Fruit fly (Drosophila melanogaster): ENCODE measurements around the gene Tap42.

Gene Tap42

dm6 chr2L:13394903-13395302 lies 27.5 kb downstream of the Tap42 start, which contains the start of gene RpL24 (continued):
- TF ChIP-seq Dll (GFP tag; IDR thresholded peaks at IDR 0.05; ENCODE audit: partially characterized antibody): no peak
- no peak for TF ChIP-seq chinmo (GFP tag; IDR thresholded peaks at IDR 0.05; ENCODE audit: partially characterized antibody)
- peak; percentile 90 for TF ChIP-seq HmgZ (tag; optimal IDR thresholded peaks at IDR 0.05)
- TF ChIP-seq Nf-YC (tag; optimal IDR thresholded peaks at IDR 0.05): peak; percentile 78
- peak; percentile 86 for TF ChIP-seq nmo (GFP tag; optimal IDR thresholded peaks at IDR 0.05)
- no peak for TF ChIP-seq CG4404 (GFP tag; IDR thresholded peaks at IDR 0.05)
- peak; percentile 50; the same call in 1 of the 2 replicates for TF ChIP-seq CG32767 (GFP tag; IDR thresholded peaks at IDR 0.05)
- TF ChIP-seq CG1024 (GFP tag; IDR thresholded peaks at IDR 0.05): peak; percentile 77
- peak; percentile 93 for TF ChIP-seq Side (GFP tag; optimal IDR thresholded peaks at IDR 0.05)
- TF ChIP-seq CG3847 (GFP tag; IDR thresholded peaks at IDR 0.05): peak; percentile 87
- peak; percentile 83 for TF ChIP-seq psq (GFP tag; optimal IDR thresholded peaks at IDR 0.05)
- TF ChIP-seq CG18619 (GFP tag; optimal IDR thresholded peaks at IDR 0.05): peak; percentile 95
- TF ChIP-seq CG18476 (GFP tag; optimal IDR thresholded peaks at IDR 0.05): peak; percentile 63
- TF ChIP-seq Oaz (GFP tag; IDR thresholded peaks at IDR 0.05): peak; percentile 58
- TF ChIP-seq CG3065 (GFP tag; optimal IDR thresholded peaks at IDR 0.05): peak; percentile 78
- peak; percentile 96 for TF ChIP-seq gce (GFP tag; IDR thresholded peaks at IDR 0.05)
- peak; percentile 57 for TF ChIP-seq Hmx (GFP tag; optimal IDR thresholded peaks at IDR 0.05)
- TF ChIP-seq her (GFP tag; optimal IDR thresholded peaks at IDR 0.05): peak; percentile 93
- TF ChIP-seq CG7556 (GFP tag; optimal IDR thresholded peaks at IDR 0.05): peak; percentile 71
- TF ChIP-seq br (optimal IDR thresholded peaks at IDR 0.05): no peak
- peak; percentile 69 for TF ChIP-seq CG4820 (GFP tag; optimal IDR thresholded peaks at IDR 0.05)
- TF ChIP-seq YL-1 (GFP tag; optimal IDR thresholded peaks at IDR 0.05): peak; percentile 99
- peak; percentile 42; the same call in 1 of the 2 replicates for TF ChIP-seq danr (GFP tag; IDR thresholded peaks at IDR 0.05)
- TF ChIP-seq CG32532 (GFP tag; IDR thresholded peaks at IDR 0.05): peak; percentile 94
- TF ChIP-seq crol (GFP tag; IDR thresholded peaks at IDR 0.05): peak; percentile 50
- no peak for TF ChIP-seq fru (optimal IDR thresholded peaks at IDR 0.05)
- peak; percentile 70 for TF ChIP-seq CG10565 (GFP tag; optimal IDR thresholded peaks at IDR 0.05)
- peak; percentile 67 for TF ChIP-seq Sry-β (GFP tag; optimal IDR thresholded peaks at IDR 0.05)
- peak; percentile 55 for TF ChIP-seq Sry-δ (GFP tag; optimal IDR thresholded peaks at IDR 0.05)
- peak; percentile 95 for TF ChIP-seq bcd (GFP tag; optimal IDR thresholded peaks at IDR 0.05)
- TF ChIP-seq ato (GFP tag; IDR thresholded peaks at IDR 0.05; ENCODE audit: partially characterized antibody): peak; percentile 36; the same call in 1 of the 2 replicates
- TF ChIP-seq CG17912 (GFP tag; optimal IDR thresholded peaks at IDR 0.05): peak; percentile 97
- TF ChIP-seq Xbp1 (GFP tag; optimal IDR thresholded peaks at IDR 0.05): peak; percentile 87
- peak; percentile 90 for TF ChIP-seq CG4424 (GFP tag; optimal IDR thresholded peaks at IDR 0.05)
- TF ChIP-seq Hr78 (GFP tag; optimal IDR thresholded peaks at IDR 0.05): no peak
- peak; percentile 84 for TF ChIP-seq rib (GFP tag; IDR thresholded peaks at IDR 0.05)
- TF ChIP-seq B-H1 (GFP tag; IDR thresholded peaks at IDR 0.05): peak; percentile 53; the same call in 1 of the 3 replicates
- no peak for TF ChIP-seq CG2129 (GFP tag; IDR thresholded peaks at IDR 0.05; ENCODE audit: partially characterized antibody)
- peak; percentile 79 for TF ChIP-seq pho (GFP tag; optimal IDR thresholded peaks at IDR 0.05)
- no peak for TF ChIP-seq sd (tag; optimal IDR thresholded peaks at IDR 0.05)
- TF ChIP-seq CG18011 (GFP tag; optimal IDR thresholded peaks at IDR 0.05): peak; percentile 83
- peak; percentile 72 for TF ChIP-seq Atf3 (GFP tag; optimal IDR thresholded peaks at IDR 0.05)
- no peak for TF ChIP-seq cad (GFP tag; optimal IDR thresholded peaks at IDR 0.05)
- peak; percentile 93 for TF ChIP-seq CrebB (tag; optimal IDR thresholded peaks at IDR 0.05)
- no peak for TF ChIP-seq inv (GFP tag; IDR thresholded peaks at IDR 0.05; ENCODE audit: partially characterized antibody)
- peak; percentile 77 for TF ChIP-seq CG12942 (GFP tag; optimal IDR thresholded peaks at IDR 0.05)
- TF ChIP-seq Fer1 (GFP tag; optimal IDR thresholded peaks at IDR 0.05): peak; percentile 97
- TF ChIP-seq sens (GFP tag): peak; percentile 97
- TF ChIP-seq fd96Cb (tag; optimal IDR thresholded peaks at IDR 0.05): peak; percentile 50
- peak; percentile 85 for TF ChIP-seq CG2712 (tag; optimal IDR thresholded peaks at IDR 0.05)
- TF ChIP-seq cg (GFP tag; optimal IDR thresholded peaks at IDR 0.05): no peak
- peak; percentile 89 for TF ChIP-seq NK7.1 (GFP tag; optimal IDR thresholded peaks at IDR 0.05)
